Worm (Caenorhabditis elegans): ENCODE data around the gene let-23.

- no peak for TF ChIP-seq cog-1 (tag; optimal IDR thresholded peaks at IDR 0.05)
- TF ChIP-seq flt-1 (GFP tag; IDR thresholded peaks at IDR 0.05), result no peak
- TF ChIP-seq tab-1 (GFP tag; IDR thresholded peaks at IDR 0.05), result no peak
- TF ChIP-seq med-1 (GFP tag; optimal IDR thresholded peaks at IDR 0.05; ENCODE audit: insufficient read depth), result no peak
- no peak for TF ChIP-seq ztf-29 (GFP tag; IDR thresholded peaks at IDR 0.05)
- no peak for TF ChIP-seq ref-1 (GFP tag; conservative IDR thresholded peaks at IDR 0.05)
- TF ChIP-seq klf-2 (GFP tag; conservative IDR thresholded peaks at IDR 0.05), result no peak
- TF ChIP-seq ztf-23 (GFP tag; IDR thresholded peaks at IDR 0.05), result no peak
- TF ChIP-seq T22C8.4 (GFP tag; IDR thresholded peaks at IDR 0.05), result no peak
These were observed 35.6 kb downstream of the let-23 start, which contains the start of gene T26C5.2 for ce11 chrII:9232923-9233322.
